Fruit fly (Drosophila melanogaster) whole organism, prepupa: ENCODE data around the gene Vsx1.

Source experiments
- Blimp-1 ChIP-seq: fragments of 200-800 bp; sonication (Bioruptor generic); optimal IDR thresholded peaks from 3 replicates; lab custom pipeline; 2017; ENCODE audit warnings: missing biosample characterization, missing genetic modification characterization, mild to moderate bottlenecking, moderate library complexity, missing genetic modification reagents
- CG10631 ChIP-seq: fragments of 200-800 bp; sonication (Bioruptor generic); optimal IDR thresholded peaks from 2 replicates; lab custom pipeline; 2016; ENCODE audit warnings: missing biosample characterization, missing genetic modification characterization
- CG11294 ChIP-seq: fragments of 200-800 bp; sonication (Bioruptor generic); IDR thresholded peaks from 2 replicates; pipeline ENCODE4 v1.3.6; 2022; ENCODE audit warnings: missing biosample characterization, missing genetic modification characterization
- CG11762 ChIP-seq: fragments of 200-800 bp; sonication (Bioruptor generic); optimal IDR thresholded peaks from 3 replicates; lab custom pipeline; 2016; ENCODE audit warnings: missing biosample characterization, missing genetic modification characterization; ENCODE audit not compliant: insufficient read depth
- CG11902 ChIP-seq: fragments of 200-800 bp; sonication (Bioruptor generic); optimal IDR thresholded peaks from 3 replicates; lab custom pipeline; 2016; ENCODE audit warnings: missing biosample characterization, missing genetic modification characterization
- CG15336 ChIP-seq: fragments of 200-800 bp; sonication (Bioruptor generic); IDR thresholded peaks from 2 replicates; pipeline ENCODE4 v1.3.6; 2022; ENCODE audit warnings: missing biosample characterization, missing genetic modification characterization
- CG1621 ChIP-seq: fragments of 200-800 bp; sonication (Bioruptor generic); optimal IDR thresholded peaks from 3 replicates; lab custom pipeline; 2018; ENCODE audit warnings: missing biosample characterization, mild to moderate bottlenecking, missing genetic modification characterization
- CG16779 ChIP-seq: fragments of 200-800 bp; sonication (Bioruptor generic); optimal IDR thresholded peaks from 3 replicates; lab custom pipeline; 2017; ENCODE audit warnings: missing biosample characterization, mild to moderate bottlenecking, missing genetic modification characterization
- CG3032 ChIP-seq: fragments of 200-800 bp; optimal IDR thresholded peaks from 2 replicates; lab custom pipeline; 2019; ENCODE audit warnings: missing biosample characterization, mild to moderate bottlenecking, missing genetic modification characterization, moderate library complexity
- CG31627 ChIP-seq: fragments of 200-800 bp; sonication (Bioruptor generic); optimal IDR thresholded peaks from 3 replicates; lab custom pipeline; 2016; ENCODE audit warnings: missing biosample characterization, missing genetic modification characterization
- CG32006 ChIP-seq: fragments of 200-800 bp; sonication (Bioruptor generic); optimal IDR thresholded peaks from 3 replicates; lab custom pipeline; 2017; ENCODE audit warnings: missing biosample characterization, mild to moderate bottlenecking, missing genetic modification characterization
- CG34406 ChIP-seq: fragments of 200-800 bp; sonication (Bioruptor generic); optimal IDR thresholded peaks from 3 replicates; lab custom pipeline; 2016; ENCODE audit warnings: missing biosample characterization, missing genetic modification characterization
- CG3919 ChIP-seq: fragments of 200-800 bp; sonication (Bioruptor generic); optimal IDR thresholded peaks from 3 replicates; lab custom pipeline; 2016; ENCODE audit warnings: missing biosample characterization, missing genetic modification characterization
- CG4318 ChIP-seq: fragments of 200-800 bp; sonication (Bioruptor generic); optimal IDR thresholded peaks from 3 replicates; lab custom pipeline; 2017; ENCODE audit warnings: missing biosample characterization, mild to moderate bottlenecking, missing genetic modification characterization
- CG6163 ChIP-seq: fragments of 200-800 bp; sonication (Bioruptor generic); IDR thresholded peaks from 3 replicates; pipeline ENCODE4 v1.3.6; 2022; ENCODE audit warnings: missing biosample characterization, missing genetic modification characterization
- CG6792 ChIP-seq: fragments of 200-800 bp; sonication (Bioruptor generic); optimal IDR thresholded peaks from 3 replicates; lab custom pipeline; 2016; ENCODE audit warnings: missing biosample characterization, missing genetic modification characterization
- CG6808 ChIP-seq: fragments of 200-800 bp; sonication (Bioruptor generic); optimal IDR thresholded peaks from 3 replicates; lab custom pipeline; 2017; ENCODE audit warnings: missing biosample characterization, missing genetic modification characterization, mild to moderate bottlenecking, moderate library complexity, missing genetic modification reagents
- CG6854 ChIP-seq: fragments of 200-800 bp; sonication (Bioruptor generic); optimal IDR thresholded peaks from 2 replicates; lab custom pipeline; 2017; ENCODE audit warnings: missing biosample characterization, mild to moderate bottlenecking, missing genetic modification characterization
- CG7368 ChIP-seq: fragments of 200-800 bp; sonication (Bioruptor generic); optimal IDR thresholded peaks from 3 replicates; lab custom pipeline; 2016; ENCODE audit warnings: missing biosample characterization, missing genetic modification characterization
- CG8119 ChIP-seq: fragments of 200-800 bp; sonication (Bioruptor generic); IDR thresholded peaks from 3 replicates; pipeline ENCODE4 v1.3.6; 2022; ENCODE audit warnings: missing biosample characterization, missing genetic modification characterization
- CG8632 ChIP-seq: fragments of 200-800 bp; sonication (Bioruptor generic); optimal IDR thresholded peaks from 3 replicates; lab custom pipeline; 2016; ENCODE audit warnings: missing biosample characterization, missing genetic modification characterization
- CG9139 ChIP-seq: fragments of 200-800 bp; sonication (Bioruptor generic); optimal IDR thresholded peaks from 3 replicates; lab custom pipeline; 2017; ENCODE audit warnings: missing biosample characterization, mild to moderate bottlenecking, missing genetic modification characterization
- Eip75B ChIP-seq: fragments of 200-800 bp; sonication (Bioruptor generic); optimal IDR thresholded peaks from 3 replicates; lab custom pipeline; 2016; ENCODE audit warnings: missing biosample characterization, missing genetic modification characterization
- Eip78C ChIP-seq: fragments of 200-800 bp; sonication (Bioruptor generic); peaks from one replicate; lab custom pipeline; 2016; ENCODE audit warnings: missing biosample characterization, missing genetic modification characterization
- Ets21C ChIP-seq: fragments of 200-800 bp; sonication (Bioruptor generic); optimal IDR thresholded peaks from 3 replicates; lab custom pipeline; 2016; ENCODE audit warnings: missing biosample characterization, missing genetic modification characterization
- Gug ChIP-seq: fragments of 200-800 bp; sonication (Bioruptor generic); IDR thresholded peaks from 2 replicates; pipeline ENCODE4 v1.3.6; 2022; ENCODE audit warnings: missing biosample characterization, missing genetic modification characterization
- Hr38 ChIP-seq: sonication (Bioruptor generic); optimal IDR thresholded peaks from 2 replicates; lab custom pipeline; 2016; ENCODE audit warnings: missing biosample characterization, missing genetic modification characterization
- Met ChIP-seq: fragments of 200-800 bp; sonication (Bioruptor generic); optimal IDR thresholded peaks from 3 replicates; lab custom pipeline; 2016; ENCODE audit warnings: missing biosample characterization, missing genetic modification characterization
- OdsH ChIP-seq: fragments of 200-800 bp; sonication (Bioruptor generic); optimal IDR thresholded peaks from 3 replicates; lab custom pipeline; 2016; ENCODE audit warnings: missing biosample characterization, missing genetic modification characterization
- Smox ChIP-seq: fragments of 200-800 bp; sonication (Bioruptor generic); optimal IDR thresholded peaks from 3 replicates; lab custom pipeline; 2016; ENCODE audit warnings: missing biosample characterization, missing genetic modification characterization
- Sox102F ChIP-seq: fragments of 200-800 bp; sonication (Bioruptor generic); optimal IDR thresholded peaks from 2 replicates; lab custom pipeline; 2016; ENCODE audit warnings: missing biosample characterization, mild to moderate bottlenecking, missing genetic modification characterization
- Sox14 ChIP-seq: fragments of 200-800 bp; sonication (Bioruptor generic); optimal IDR thresholded peaks from 3 replicates; lab custom pipeline; 2016; ENCODE audit warnings: missing biosample characterization, missing genetic modification characterization
- Sox15 ChIP-seq: fragments of 200-800 bp; sonication (Bioruptor generic); optimal IDR thresholded peaks from 3 replicates; lab custom pipeline; 2016; ENCODE audit warnings: missing biosample characterization, missing genetic modification characterization
- achi ChIP-seq: fragments of 200-800 bp; sonication (Bioruptor generic); optimal IDR thresholded peaks from 3 replicates; lab custom pipeline; 2016; ENCODE audit warnings: missing biosample characterization, missing genetic modification characterization
- acj6 ChIP-seq: fragments of 200-800 bp; sonication (Bioruptor generic); optimal IDR thresholded peaks from 3 replicates; lab custom pipeline; 2016; ENCODE audit warnings: missing biosample characterization, missing genetic modification characterization
- cyc ChIP-seq: fragments of 200-800 bp; sonication (Bioruptor generic); optimal IDR thresholded peaks from 3 replicates; lab custom pipeline; 2016; ENCODE audit warnings: missing biosample characterization, missing genetic modification characterization
- dac ChIP-seq: fragments of 200-800 bp; sonication (Bioruptor generic); optimal IDR thresholded peaks from 2 replicates; lab custom pipeline; 2017; ENCODE audit warnings: missing biosample characterization, mild to moderate bottlenecking, missing genetic modification characterization
- eg ChIP-seq: fragments of 200-800 bp; sonication (Bioruptor generic); IDR thresholded peaks from 3 replicates; pipeline ENCODE4 v1.3.6; 2022; ENCODE audit warnings: missing biosample characterization, missing genetic modification characterization
- fd85E ChIP-seq: fragments of 200-800 bp; sonication (Bioruptor generic); optimal IDR thresholded peaks from 3 replicates; lab custom pipeline; 2016; ENCODE audit warnings: missing biosample characterization, missing genetic modification characterization
- fkh ChIP-seq: fragments of 200-800 bp; sonication (Bioruptor generic); optimal IDR thresholded peaks from 3 replicates; lab custom pipeline; 2017; ENCODE audit warnings: missing biosample characterization, mild to moderate bottlenecking, missing genetic modification characterization, moderate library complexity
- net ChIP-seq: fragments of 200-800 bp; sonication (Bioruptor generic); optimal IDR thresholded peaks from 3 replicates; lab custom pipeline; 2016; ENCODE audit warnings: missing biosample characterization, missing genetic modification characterization
- pdm3 ChIP-seq: fragments of 200-800 bp; sonication (Bioruptor generic); optimal IDR thresholded peaks from 3 replicates; lab custom pipeline; 2016; ENCODE audit warnings: missing biosample characterization, missing genetic modification characterization
- spab ChIP-seq: fragments of 200-800 bp; sonication (Bioruptor generic); optimal IDR thresholded peaks from 2 replicates; lab custom pipeline; 2017; ENCODE audit warnings: missing biosample characterization, mild to moderate bottlenecking, missing genetic modification characterization, missing genetic modification reagents
- ss ChIP-seq, 2 experiments: fragments of 200-800 bp; sonication (Bioruptor generic); optimal IDR thresholded peaks; 2 replicates in 1 of 2; 3 replicates in 1 of 2; lab custom pipeline; 2017 to 2018; ENCODE audit warnings: mild to moderate bottlenecking in 2 of 2, missing biosample characterization in 2 of 2, missing genetic modification characterization in 2 of 2, moderate library complexity in 1 of 2
- svp ChIP-seq: fragments of 200-800 bp; sonication (Bioruptor generic); peaks from one replicate; lab custom pipeline; 2016; ENCODE audit warnings: missing biosample characterization, missing genetic modification characterization
- topi ChIP-seq: fragments of 200-800 bp; sonication (Bioruptor generic); optimal IDR thresholded peaks from 3 replicates; lab custom pipeline; 2016; ENCODE audit warnings: missing biosample characterization, missing genetic modification characterization

Vsx1 gene

DNA sequence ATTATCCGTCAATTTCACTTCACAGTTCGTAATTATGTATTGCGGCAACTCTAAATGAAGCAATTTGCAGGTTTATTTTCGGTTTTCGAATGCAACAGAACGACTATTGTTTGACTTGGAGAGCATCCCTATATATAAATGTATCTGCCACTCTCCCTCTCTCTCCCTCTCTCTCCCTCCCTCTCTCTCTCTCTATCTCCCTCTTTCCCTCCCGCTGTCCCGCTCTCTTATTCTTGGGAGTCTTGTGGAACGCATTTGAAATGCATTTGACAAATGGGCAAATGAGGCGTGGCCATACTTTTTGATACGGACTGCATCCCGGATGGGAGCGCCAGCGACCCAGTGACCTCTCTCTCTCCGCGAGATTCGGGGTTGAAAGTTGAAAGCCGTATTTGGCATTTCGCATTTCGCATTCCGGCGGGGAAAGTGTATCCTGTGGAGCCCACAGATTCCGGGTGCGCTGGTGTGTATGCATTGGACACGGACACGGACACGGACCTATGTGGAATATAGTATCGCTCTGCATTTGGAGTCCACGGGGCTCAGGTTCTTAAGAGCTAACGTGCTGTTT is 42.6 kb downstream of the Vsx1 start:
- TF ChIP-seq net (GFP tag; lab: Kevin White, UChicago) (no peak), CG7368 (GFP tag; lab: Kevin White, UChicago) (no peak), fkh (GFP tag; lab: Kevin White, UChicago) (no peak), ss (GFP tag; optimal IDR thresholded peaks at IDR 0.05; lab: Kevin White, UChicago) (no peak), OdsH (GFP tag; lab: Kevin White, UChicago) (no peak), CG16779 (tag; lab: Kevin White, UChicago) (no peak), Sox14 (GFP tag; lab: Kevin White, UChicago) (no peak), CG6792 (no peak)

DNA sequence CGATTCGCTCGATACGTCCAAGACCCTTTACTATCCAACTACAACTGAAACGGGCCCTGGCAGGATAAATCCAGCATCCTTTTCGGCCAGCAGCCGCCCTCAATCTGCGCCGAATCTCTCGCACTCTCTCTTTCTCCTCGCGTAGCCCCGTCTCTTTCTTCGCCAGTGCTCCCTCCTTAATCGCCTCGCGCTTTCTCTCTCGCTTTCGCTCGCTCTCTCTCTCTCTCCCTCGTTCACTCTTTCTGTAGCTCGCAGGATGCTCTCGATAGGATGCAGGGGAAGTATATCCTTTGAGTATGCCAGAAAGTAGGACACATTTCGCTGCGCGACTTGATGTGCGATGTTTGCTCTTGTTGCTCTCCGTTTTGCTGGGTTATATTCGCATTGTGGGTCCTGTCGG is 43.5 kb downstream of the Vsx1 start:
- no peak for TF ChIP-seq Met (GFP tag; lab: Kevin White, UChicago)
- no peak for TF ChIP-seq CG8632 (GFP tag; lab: Kevin White, UChicago)
- TF ChIP-seq CG6792 = no peak
- no peak for TF ChIP-seq eg (GFP tag; lab: Robert Waterston, UW)
- TF ChIP-seq CG34406 (GFP tag; lab: Kevin White, UChicago) = no peak
- no peak for TF ChIP-seq topi (GFP tag; lab: Kevin White, UChicago)
- no peak for TF ChIP-seq Eip78C (GFP tag; lab: Kevin White, UChicago)
- no peak for TF ChIP-seq CG15336 (GFP tag; lab: Robert Waterston, UW)
- no peak for TF ChIP-seq CG8119

DNA sequence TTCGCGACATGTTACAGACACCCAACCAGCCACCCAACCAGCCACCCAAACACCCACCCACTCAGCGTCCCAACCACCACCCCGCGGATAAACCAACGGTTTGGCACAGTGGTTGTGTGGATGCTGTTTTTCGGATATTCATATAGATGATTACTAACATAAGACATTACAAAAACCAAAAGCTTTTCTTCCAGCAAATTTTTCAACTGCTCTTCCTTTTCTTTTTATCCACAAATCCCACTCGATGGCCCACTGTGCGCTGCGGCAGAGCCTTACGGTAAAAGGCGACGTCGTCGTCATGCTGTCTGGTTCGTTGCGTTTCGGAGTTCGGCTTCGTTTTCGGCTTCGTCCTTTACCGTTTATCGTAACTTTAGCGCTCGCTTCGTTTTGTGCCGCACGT is 44.5 kb downstream of the Vsx1 start:
- TF ChIP-seq Smox (GFP tag; lab: Kevin White, UChicago) (no peak), spab (GFP tag; lab: Kevin White, UChicago) (no peak), CG6854 (GFP tag; lab: Kevin White, UChicago) (no peak), dac (GFP tag; lab: Kevin White, UChicago) (no peak), Blimp-1 (GFP tag; lab: Kevin White, UChicago) (no peak), CG8119 (peak; percentile 28; the same call in 2 of the 3 replicates), Gug (peak; percentile 64), cyc (GFP tag; lab: Kevin White, UChicago) (peak; percentile 26), Eip75B (GFP tag; lab: Kevin White, UChicago) (no peak), Sox15 (GFP tag; lab: Kevin White, UChicago) (no peak), CG8632 (GFP tag; lab: Kevin White, UChicago) (no peak), CG9139 (no peak), CG11902 (GFP tag; lab: Kevin White, UChicago) (no peak), CG6163 (GFP tag; lab: Robert Waterston, UW) (peak; percentile 76), fd85E (no peak), svp (peak; percentile 68), pdm3 (GFP tag; lab: Kevin White, UChicago) (peak; percentile 33), CG1621 (tag; lab: Kevin White, UChicago) (no peak), Hr38 (no peak), CG15336 (GFP tag; lab: Robert Waterston, UW) (peak; percentile 68), CG31627 (GFP tag; lab: Kevin White, UChicago) (peak; percentile 24), Sox14 (GFP tag; lab: Kevin White, UChicago) (no peak), CG3919 (GFP tag; lab: Kevin White, UChicago) (peak; percentile 28), fkh (GFP tag; lab: Kevin White, UChicago) (no peak), achi (GFP tag; lab: Kevin White, UChicago) (peak; percentile 38), CG11762 (GFP tag; lab: Kevin White, UChicago) (no peak), Sox102F (peak; percentile 11), Ets21C (no peak), CG10631 (GFP tag; lab: Kevin White, UChicago) (peak; percentile 10), CG11294 (GFP tag; lab: Robert Waterston, UW) (peak; percentile 33; the same call in 1 of the 2 replicates), Met (GFP tag; lab: Kevin White, UChicago) (peak; percentile 17), CG6792 (no peak), CG3032 (tag; lab: Kevin White, UChicago) (no peak), CG7368 (GFP tag; lab: Kevin White, UChicago) (peak; percentile 25), Eip78C (GFP tag; lab: Kevin White, UChicago) (peak; percentile 73), acj6 (GFP tag; lab: Kevin White, UChicago) (peak; percentile 10), CG6808 (GFP tag; lab: Kevin White, UChicago) (no peak), topi (GFP tag; lab: Kevin White, UChicago) (peak; percentile 15), eg (GFP tag; lab: Robert Waterston, UW) (peak; percentile 79), net (GFP tag; lab: Kevin White, UChicago) (no peak), ss (GFP tag; optimal IDR thresholded peaks at IDR 0.05; lab: Kevin White, UChicago) (no peak), CG34406 (GFP tag; lab: Kevin White, UChicago) (no peak), CG32006 (peak; percentile 16), CG4318 (GFP tag; lab: Kevin White, UChicago) (no peak)
